Fruit fly (Drosophila melanogaster): ENCODE data around the gene CG13295.

Gene CG13295

dm6 chr3L:6082561-6082960 is 7.5 kb upstream of the CG13295 start, which contains the start of gene CG13293 (continued):
- TF ChIP-seq CG1602 (GFP tag; optimal IDR thresholded peaks at IDR 0.05) = no peak
- no peak for TF ChIP-seq Hmx (GFP tag; optimal IDR thresholded peaks at IDR 0.05)
- no peak for TF ChIP-seq odd (GFP tag; optimal IDR thresholded peaks at IDR 0.05)
- no peak for TF ChIP-seq CG10321 (GFP tag; IDR thresholded peaks at IDR 0.05)
- no peak for TF ChIP-seq kni (GFP tag; optimal IDR thresholded peaks at IDR 0.05)
- no peak for TF ChIP-seq Jarid2 (GFP tag; optimal IDR thresholded peaks at IDR 0.05)
- no peak for TF ChIP-seq Oli (tag; optimal IDR thresholded peaks at IDR 0.05)
- TF ChIP-seq Dfd (GFP tag; optimal IDR thresholded peaks at IDR 0.05) = no peak
- no peak for TF ChIP-seq CG12299 (tag; optimal IDR thresholded peaks at IDR 0.05)
- no peak for TF ChIP-seq Dp (GFP tag; optimal IDR thresholded peaks at IDR 0.05)
- TF ChIP-seq nerfin-2 (GFP tag; IDR thresholded peaks at IDR 0.05; ENCODE audit: partially characterized antibody) = no peak
- TF ChIP-seq CG32772 (GFP tag; IDR thresholded peaks at IDR 0.05) = no peak
- no peak for TF ChIP-seq ken (GFP tag; IDR thresholded peaks at IDR 0.05)
- TF ChIP-seq HmgZ (tag; optimal IDR thresholded peaks at IDR 0.05) = no peak
- no peak for TF ChIP-seq CG34376 (GFP tag; optimal IDR thresholded peaks at IDR 0.05)
- no peak for TF ChIP-seq CG14441 (GFP tag; IDR thresholded peaks at IDR 0.05)
- TF ChIP-seq HHEX (GFP tag; optimal IDR thresholded peaks at IDR 0.05) = no peak
- TF ChIP-seq lab (GFP tag; optimal IDR thresholded peaks at IDR 0.05) = peak; percentile 2
- TF ChIP-seq ab (GFP tag; optimal IDR thresholded peaks at IDR 0.05) = no peak
- TF ChIP-seq CG15696 (tag; optimal IDR thresholded peaks at IDR 0.05) = no peak
- TF ChIP-seq CG6791 (GFP tag; IDR thresholded peaks at IDR 0.05; ENCODE audit: partially characterized antibody) = no peak
- TF ChIP-seq YL-1 (GFP tag; optimal IDR thresholded peaks at IDR 0.05) = peak; percentile 50
- no peak for TF ChIP-seq cas (GFP tag; IDR thresholded peaks at IDR 0.05)
- TF ChIP-seq psq (GFP tag; optimal IDR thresholded peaks at IDR 0.05) = no peak
- no peak for TF ChIP-seq wek (GFP tag; optimal IDR thresholded peaks at IDR 0.05)
- no peak for TF ChIP-seq sens-2 (GFP tag; IDR thresholded peaks at IDR 0.05)
- TF ChIP-seq CG6689 (GFP tag; IDR thresholded peaks at IDR 0.05) = no peak
- TF ChIP-seq CG10431 (GFP tag; optimal IDR thresholded peaks at IDR 0.05) = peak; percentile 29
- no peak for TF ChIP-seq CG17186 (GFP tag; optimal IDR thresholded peaks at IDR 0.05)
- TF ChIP-seq CG18262 (tag; optimal IDR thresholded peaks at IDR 0.05) = no peak
- no peak for TF ChIP-seq CG15479 (GFP tag; optimal IDR thresholded peaks at IDR 0.05)
- no peak for TF ChIP-seq btn (GFP tag; optimal IDR thresholded peaks at IDR 0.05)
- peak; percentile 100 for TF ChIP-seq onecut (GFP tag; IDR thresholded peaks at IDR 0.05)
- no peak for TF ChIP-seq maf-S (GFP tag; optimal IDR thresholded peaks at IDR 0.05)
- TF ChIP-seq CG12942 (GFP tag; optimal IDR thresholded peaks at IDR 0.05) = no peak
- TF ChIP-seq tna (GFP tag; IDR thresholded peaks at IDR 0.05; ENCODE audit: partially characterized antibody) = no peak
- no peak for TF ChIP-seq hbn (GFP tag; IDR thresholded peaks at IDR 0.05; ENCODE audit: partially characterized antibody)
- no peak for TF ChIP-seq CG11398 (GFP tag; optimal IDR thresholded peaks at IDR 0.05)
- TF ChIP-seq CG8281 (tag; optimal IDR thresholded peaks at IDR 0.05) = no peak
- TF ChIP-seq CG1603 (tag; optimal IDR thresholded peaks at IDR 0.05) = peak; percentile 27
- TF ChIP-seq CG10267 (tag; optimal IDR thresholded peaks at IDR 0.05) = no peak
- TF ChIP-seq tap (tag; optimal IDR thresholded peaks at IDR 0.05) = no peak
- no peak; the same call in 2 of the 3 replicates for TF ChIP-seq CG34422 (GFP tag; IDR thresholded peaks at IDR 0.05)
- no peak for TF ChIP-seq TFAM (GFP tag; optimal IDR thresholded peaks at IDR 0.05)
